Fruit fly (Drosophila melanogaster) Kc167 (cell line): ENCODE results near the gene Clp.

Source experiments
- Myc ChIP-seq: fragments of >200 bp; optimal IDR thresholded peaks from 2 replicates; lab custom pipeline; 2017; ENCODE audit warnings: missing external identifiers
- h ChIP-seq: fragments of >200 bp; optimal IDR thresholded peaks from 3 replicates; lab custom pipeline; 2018; ENCODE audit warnings: missing external identifiers
- insv ChIP-seq: fragments of >200 bp; optimal IDR thresholded peaks from 3 replicates; lab custom pipeline; 2018; ENCODE audit warnings: missing external identifiers
- psq ChIP-seq: fragments of >200 bp; optimal IDR thresholded peaks from 2 replicates; lab custom pipeline; 2017; ENCODE audit warnings: missing external identifiers
- ttk ChIP-seq: sonication (Bioruptor generic); optimal IDR thresholded peaks from 2 replicates; lab custom pipeline; 2017; ENCODE audit warnings: missing external identifiers

- no peak for TF ChIP-seq ttk (lab: Kevin White, UChicago)
- no peak for TF ChIP-seq insv (lab: Kevin White, UChicago)
- no peak for TF ChIP-seq Myc (lab: Kevin White, UChicago)
- TF ChIP-seq psq (lab: Kevin White, UChicago), result no peak
- TF ChIP-seq h (lab: Kevin White, UChicago), result no peak
Observed at dm6 chr2L:773247-773646, 46.5 kb upstream of the Clp start, which contains the start of gene CG12506.
